Fruit fly (Drosophila melanogaster) whole organism, embryonic: ENCODE results near the gene PGAP1.

Source experiments
- ATbp ChIP-seq: fragments of 200-800 bp; sonication (Bioruptor generic); optimal IDR thresholded peaks from 2 replicates; lab custom pipeline; 2017; ENCODE audit warnings: missing biosample characterization, mild to moderate bottlenecking, missing genetic modification characterization, missing genetic modification reagents
- Atf6 ChIP-seq: fragments of 200-800 bp; sonication (Bioruptor generic); IDR thresholded peaks from 2 replicates; pipeline ENCODE4 v1.3.6; 2022; ENCODE audit warnings: missing biosample characterization, missing genetic modification characterization
- Bgb ChIP-seq: fragments of 200-800 bp; sonication (Bioruptor generic); IDR thresholded peaks from 2 replicates; pipeline ENCODE4 v1.3.6; 2022; ENCODE audit warnings: missing biosample characterization, missing genetic modification characterization; ENCODE audit not compliant: partially characterized antibody
- BtbVII ChIP-seq: fragments of 200-800 bp; sonication (Bioruptor generic); optimal IDR thresholded peaks from 3 replicates; lab custom pipeline; 2017; ENCODE audit warnings: missing biosample characterization, mild to moderate bottlenecking, missing genetic modification characterization
- CG10209 ChIP-seq: fragments of 200-800 bp; sonication (Bioruptor generic); optimal IDR thresholded peaks from 3 replicates; lab custom pipeline; 2017; ENCODE audit warnings: missing biosample characterization, mild to moderate bottlenecking, missing genetic modification characterization, missing genetic modification reagents
- CG11247 ChIP-seq: fragments of 200-800 bp; sonication (Bioruptor generic); IDR thresholded peaks from 2 replicates; pipeline ENCODE4 v1.3.6; 2022; ENCODE audit warnings: missing biosample characterization, missing genetic modification characterization
- CG14014 ChIP-seq: fragments of 200-800 bp; sonication (Bioruptor generic); IDR thresholded peaks from 2 replicates; pipeline ENCODE4 v1.3.6; 2022; ENCODE audit warnings: missing biosample characterization, missing genetic modification characterization
- CG18262 ChIP-seq: fragments of 200-800 bp; optimal IDR thresholded peaks from 3 replicates; lab custom pipeline; 2019; ENCODE audit warnings: missing biosample characterization, mild to moderate bottlenecking, missing genetic modification characterization, moderate library complexity
- CG31388 ChIP-seq: fragments of 200-800 bp; sonication (Bioruptor generic); optimal IDR thresholded peaks from 2 replicates; lab custom pipeline; 2016; ENCODE audit warnings: missing biosample characterization, missing genetic modification characterization
- CG4820 ChIP-seq: fragments of 200-800 bp; sonication (Bioruptor generic); optimal IDR thresholded peaks from 3 replicates; lab custom pipeline; 2016; ENCODE audit warnings: missing biosample characterization, missing genetic modification characterization
- CG6654 ChIP-seq: fragments of 200-800 bp; sonication (Bioruptor generic); optimal IDR thresholded peaks from 2 replicates; lab custom pipeline; 2017; ENCODE audit warnings: missing biosample characterization, mild to moderate bottlenecking, missing genetic modification characterization
- CG7271 ChIP-seq: fragments of 200-800 bp; sonication (Bioruptor generic); optimal IDR thresholded peaks from 2 replicates; lab custom pipeline; 2018; ENCODE audit warnings: missing biosample characterization, mild to moderate bottlenecking, missing genetic modification characterization, moderate library complexity
- CG7786 ChIP-seq: fragments of 200-800 bp; sonication (Bioruptor generic); optimal IDR thresholded peaks from 2 replicates; lab custom pipeline; 2016; ENCODE audit warnings: missing biosample characterization, missing genetic modification characterization
- CG7839 ChIP-seq: fragments of 200-800 bp; sonication (Bioruptor generic); optimal IDR thresholded peaks from 3 replicates; lab custom pipeline; 2018; ENCODE audit warnings: missing biosample characterization, mild to moderate bottlenecking, missing genetic modification characterization, moderate library complexity
- D19B ChIP-seq: fragments of 200-800 bp; sonication (Bioruptor generic); optimal IDR thresholded peaks from 2 replicates; lab custom pipeline; 2017; ENCODE audit warnings: missing biosample characterization, mild to moderate bottlenecking, missing genetic modification characterization
- Dad ChIP-seq: fragments of 200-800 bp; sonication (Bioruptor generic); optimal IDR thresholded peaks from 3 replicates; lab custom pipeline; 2016; ENCODE audit warnings: missing biosample characterization, missing genetic modification characterization
- Dbx ChIP-seq: fragments of 200-800 bp; sonication (Bioruptor generic); IDR thresholded peaks from 3 replicates; pipeline ENCODE4 v1.3.6; 2022; ENCODE audit warnings: missing biosample characterization, missing genetic modification characterization
- Eip74EF ChIP-seq, 2 experiments: fragments of 200-800 bp in 1 of 2; fragments of >200 bp in 1 of 2; sonication (Bioruptor generic) in 1 of 2; optimal IDR thresholded peaks; 2 replicates each; lab custom pipeline; 2017 to 2019; ENCODE audit warnings: missing biosample characterization in 2 of 2, missing genetic modification characterization in 2 of 2, mild to moderate bottlenecking in 1 of 2, moderate library complexity in 1 of 2
- Hsf ChIP-seq: fragments of 200-800 bp; sonication (Bioruptor generic); optimal IDR thresholded peaks from 3 replicates; lab custom pipeline; 2016; ENCODE audit warnings: missing biosample characterization, missing genetic modification characterization
- MESR4 ChIP-seq: fragments of 200-800 bp; sonication (Bioruptor generic); optimal IDR thresholded peaks from 2 replicates; lab custom pipeline; 2018; ENCODE audit warnings: missing biosample characterization, mild to moderate bottlenecking, missing genetic modification characterization, moderate library complexity
- Ptx1 ChIP-seq: fragments of 200-800 bp; sonication (Bioruptor generic); IDR thresholded peaks from 2 replicates; pipeline ENCODE4 v1.3.6; 2022; ENCODE audit warnings: missing biosample characterization, missing genetic modification characterization
- Six4 ChIP-seq: fragments of 200-800 bp; sonication (Bioruptor generic); optimal IDR thresholded peaks from 2 replicates; lab custom pipeline; 2016; ENCODE audit warnings: missing biosample characterization, missing genetic modification characterization
- Sry-β ChIP-seq: fragments of 200-800 bp; sonication (Bioruptor generic); optimal IDR thresholded peaks from 2 replicates; lab custom pipeline; 2018; ENCODE audit warnings: missing biosample characterization, mild to moderate bottlenecking, missing genetic modification characterization, moderate library complexity
- TFAM ChIP-seq: fragments of 200-800 bp; sonication (Bioruptor generic); optimal IDR thresholded peaks from 2 replicates; lab custom pipeline; 2017; ENCODE audit warnings: missing biosample characterization, missing genetic modification characterization, inconsistent platforms
- Trl ChIP-seq, 3 experiments: fragments of >200 bp in 2 of 3; fragments of 200-800 bp in 1 of 3; sonication (Bioruptor generic) in 1 of 3; optimal IDR thresholded peaks; 2 replicates in 1 of 3; 3 replicates in 2 of 3; lab custom pipeline; 2016 to 2017; ENCODE audit warnings: missing biosample characterization in 1 of 3, missing genetic modification characterization in 1 of 3
- Xrp1 ChIP-seq: fragments of 200-800 bp; sonication (Bioruptor generic); IDR thresholded peaks from 2 replicates; pipeline ENCODE4 v1.3.6; 2022; ENCODE audit warnings: missing biosample characterization, missing genetic modification characterization
- YL-1 ChIP-seq: fragments of 200-800 bp; sonication (Bioruptor generic); optimal IDR thresholded peaks from 3 replicates; lab custom pipeline; 2017; ENCODE audit warnings: missing biosample characterization, mild to moderate bottlenecking, missing genetic modification characterization
- al ChIP-seq: fragments of 200-800 bp; sonication (Bioruptor generic); IDR thresholded peaks from 2 replicates; pipeline ENCODE4 v1.3.6; 2022; ENCODE audit warnings: missing biosample characterization, missing genetic modification characterization
- bsh ChIP-seq, 2 experiments: fragments of 200-800 bp; sonication (Bioruptor generic); optimal IDR thresholded peaks; 2 replicates each; lab custom pipeline; 2017 to 2018; ENCODE audit warnings: mild to moderate bottlenecking in 2 of 2, missing biosample characterization in 2 of 2, missing genetic modification characterization in 2 of 2, moderate library complexity in 1 of 2
- da ChIP-seq: fragments of 200-800 bp; sonication (Bioruptor generic); optimal IDR thresholded peaks from 2 replicates; lab custom pipeline; 2016; ENCODE audit warnings: missing biosample characterization, missing genetic modification characterization
- dan ChIP-seq: fragments of 200-800 bp; sonication (Bioruptor generic); IDR thresholded peaks from 2 replicates; pipeline ENCODE4 v1.3.6; 2022; ENCODE audit warnings: missing biosample characterization, missing genetic modification characterization
- danr ChIP-seq: fragments of 200-800 bp; sonication (Bioruptor generic); IDR thresholded peaks from 2 replicates; pipeline ENCODE4 v1.3.6; 2022; ENCODE audit warnings: missing biosample characterization, missing genetic modification characterization
- exex ChIP-seq: fragments of 200-800 bp; sonication (Bioruptor generic); optimal IDR thresholded peaks from 4 replicates; lab custom pipeline; 2018; ENCODE audit warnings: missing biosample characterization, mild to moderate bottlenecking, missing genetic modification characterization, moderate library complexity
- fd3F ChIP-seq: fragments of 200-800 bp; sonication (Bioruptor generic); optimal IDR thresholded peaks from 2 replicates; lab custom pipeline; 2018; ENCODE audit warnings: missing biosample characterization, mild to moderate bottlenecking, missing genetic modification characterization, moderate library complexity
- gcm2 ChIP-seq: fragments of 200-800 bp; sonication (Bioruptor generic); optimal IDR thresholded peaks from 2 replicates; lab custom pipeline; 2016; ENCODE audit warnings: missing biosample characterization, missing genetic modification characterization
- grau ChIP-seq: fragments of 200-800 bp; optimal IDR thresholded peaks from 3 replicates; lab custom pipeline; 2019; ENCODE audit warnings: missing biosample characterization, mild to moderate bottlenecking, missing genetic modification characterization, moderate library complexity
- grn ChIP-seq: fragments of 200-800 bp; sonication (Bioruptor generic); optimal IDR thresholded peaks from 3 replicates; lab custom pipeline; 2017; ENCODE audit warnings: missing biosample characterization, missing genetic modification characterization
- jing ChIP-seq: fragments of 200-800 bp; sonication (Bioruptor generic); optimal IDR thresholded peaks from 2 replicates; lab custom pipeline; 2018; ENCODE audit warnings: missing biosample characterization, mild to moderate bottlenecking, missing genetic modification characterization
- ken ChIP-seq: fragments of 200-800 bp; sonication (Bioruptor generic); IDR thresholded peaks from 3 replicates; pipeline ENCODE4 v1.3.6; 2022; ENCODE audit warnings: missing biosample characterization, missing genetic modification characterization
- lilli ChIP-seq: fragments of 200-800 bp; sonication (Bioruptor generic); optimal IDR thresholded peaks from 3 replicates; lab custom pipeline; 2016; ENCODE audit warnings: missing biosample characterization, missing genetic modification characterization
- mld ChIP-seq: fragments of 200-800 bp; sonication (Bioruptor generic); IDR thresholded peaks from 3 replicates; pipeline ENCODE4 v1.3.6; 2022; ENCODE audit warnings: missing biosample characterization, missing genetic modification characterization; ENCODE audit not compliant: partially characterized antibody
- oc ChIP-seq: fragments of 200-800 bp; sonication (Bioruptor generic); optimal IDR thresholded peaks from 2 replicates; lab custom pipeline; 2018; ENCODE audit warnings: missing biosample characterization, mild to moderate bottlenecking, missing genetic modification characterization, moderate library complexity
- phol ChIP-seq: fragments of 200-800 bp; sonication (Bioruptor generic); optimal IDR thresholded peaks from 3 replicates; lab custom pipeline; 2018; ENCODE audit warnings: missing biosample characterization, mild to moderate bottlenecking, missing genetic modification characterization, moderate library complexity
- rib ChIP-seq: fragments of 200-800 bp; sonication (Bioruptor generic); IDR thresholded peaks from 2 replicates; pipeline ENCODE4 v1.3.6; 2022; ENCODE audit warnings: missing biosample characterization, missing genetic modification characterization
- schlank ChIP-seq: fragments of 200-800 bp; sonication (Bioruptor generic); optimal IDR thresholded peaks from 2 replicates; lab custom pipeline; 2018; ENCODE audit warnings: missing biosample characterization, mild to moderate bottlenecking, missing genetic modification characterization
- sd ChIP-seq: fragments of 200-800 bp; sonication (Bioruptor generic); optimal IDR thresholded peaks from 3 replicates; lab custom pipeline; 2018; ENCODE audit warnings: missing biosample characterization, mild to moderate bottlenecking, missing genetic modification characterization, moderate library complexity
- sob ChIP-seq: fragments of 200-800 bp; sonication (Bioruptor generic); IDR thresholded peaks from 2 replicates; pipeline ENCODE4 v1.3.6; 2022; ENCODE audit warnings: missing biosample characterization, missing genetic modification characterization
- vnd ChIP-seq: fragments of 200-800 bp; sonication (Bioruptor generic); IDR thresholded peaks from 3 replicates; pipeline ENCODE4 v1.3.6; 2022; ENCODE audit warnings: missing biosample characterization, missing genetic modification characterization; ENCODE audit not compliant: partially characterized antibody
- zf30C ChIP-seq: fragments of 200-800 bp; sonication (Bioruptor generic); optimal IDR thresholded peaks from 3 replicates; lab custom pipeline; 2018; ENCODE audit warnings: missing biosample characterization, mild to moderate bottlenecking, missing genetic modification characterization

The PGAP1 gene

dm6 chrX:5715455-5716227 is 26.4 kb upstream of the PGAP1 start (continued):
- TF ChIP-seq lilli (GFP tag; lab: Kevin White, UChicago) (peak; percentile 15), CG10209 (GFP tag; lab: Kevin White, UChicago) (no peak), fd3F (no peak), jing (GFP tag; lab: Kevin White, UChicago) (no peak), dan (GFP tag; lab: Robert Waterston, UW) (no peak), gcm2 (GFP tag; lab: Kevin White, UChicago) (no peak), Trl (optimal IDR thresholded peaks at IDR 0.05; lab: Kevin White, UChicago) (peak in 1 of 2 experiments; percentile 17), Trl (GFP tag; optimal IDR thresholded peaks at IDR 0.05; lab: Kevin White, UChicago) (no peak), Dbx (GFP tag; lab: Robert Waterston, UW) (no peak), CG14014 (no peak), Six4 (GFP tag; lab: Kevin White, UChicago) (no peak), mld (no peak), ATbp (GFP tag; lab: Kevin White, UChicago) (no peak), sd (tag; lab: Kevin White, UChicago) (peak; percentile 3), sob (GFP tag; lab: Robert Waterston, UW) (no peak), Dad (no peak), rib (no peak), CG18262 (no peak), BtbVII (no peak), al (0 out of 2 replicates have a peak, but pooled peaks have one; percentile 12), Ptx1 (GFP tag; lab: Robert Waterston, UW) (0 out of 2 replicates have a peak, but pooled peaks have one; percentile 12), da (no peak), CG11247 (no peak), Hsf (GFP tag; lab: Kevin White, UChicago) (no peak), D19B (GFP tag; lab: Kevin White, UChicago) (no peak), Sry-β (GFP tag; lab: Kevin White, UChicago) (no peak), CG7839 (tag; lab: Kevin White, UChicago) (peak; percentile 19), YL-1 (GFP tag; lab: Kevin White, UChicago) (no peak), zf30C (peak; percentile 43), exex (tag; lab: Kevin White, UChicago) (peak; percentile 24), TFAM (GFP tag; lab: Kevin White, UChicago) (no peak), grn (GFP tag; lab: Kevin White, UChicago) (no peak), ken (GFP tag; lab: Robert Waterston, UW) (no peak), Bgb (peak; percentile 7; the same call in 1 of the 2 replicates), CG6654 (GFP tag; lab: Kevin White, UChicago) (no peak), MESR4 (GFP tag; lab: Kevin White, UChicago) (no peak), phol (tag; lab: Kevin White, UChicago) (no peak), CG4820 (GFP tag; lab: Kevin White, UChicago) (no peak), danr (no peak), oc (tag; lab: Kevin White, UChicago) (no peak), CG7786 (GFP tag; lab: Kevin White, UChicago) (no peak), CG31388 (GFP tag; lab: Kevin White, UChicago) (no peak), vnd (GFP tag; lab: Robert Waterston, UW) (no peak), bsh (GFP tag; optimal IDR thresholded peaks at IDR 0.05; lab: Kevin White, UChicago) (no peak), Atf6 (GFP tag; lab: Robert Waterston, UW) (0 out of 2 replicates have a peak, but pooled peaks have one; percentile 7), grau (tag; lab: Kevin White, UChicago) (no peak), Xrp1 (GFP tag; lab: Robert Waterston, UW) (peak; percentile 19; the same call in 1 of the 2 replicates), CG7271 (no peak), schlank (no peak), Eip74EF (GFP tag; optimal IDR thresholded peaks at IDR 0.05; lab: Kevin White, UChicago) (no peak)
